Worm (Caenorhabditis elegans): ENCODE data around the gene ZK512.4.

The ZK512.4 gene

ce11 chrIII:9144744-9145390, at the start of gene ZK512.4, which contains the start of gene ZK512.2:
Gene ZK512.4 (plus strand): TSS chrIII:9145340.
Gene ZK512.2 (minus strand): TSS chrIII:9144794.
- TF ChIP-seq C34F6.9 (tag; optimal IDR thresholded peaks at IDR 0.05) (peak; percentile 28), mbf-1 (tag; optimal IDR thresholded peaks at IDR 0.05) (no peak), unc-55 (GFP tag; optimal IDR thresholded peaks at IDR 0.05) (peak; percentile 38), lsy-2 (tag; optimal IDR thresholded peaks at IDR 0.05) (peak in 1 of 2 experiments; percentile 50), alr-1 (tag; optimal IDR thresholded peaks at IDR 0.05) (no peak), elt-3 (tag; optimal IDR thresholded peaks at IDR 0.05) (no peak), nhr-10 (tag; optimal IDR thresholded peaks at IDR 0.05) (no peak), crh-2 (tag; optimal IDR thresholded peaks at IDR 0.05) (peak; percentile 7), gmeb-1 (tag; optimal IDR thresholded peaks at IDR 0.05) (peak; percentile 29), ztf-4 (tag; optimal IDR thresholded peaks at IDR 0.05) (no peak)

DNA sequence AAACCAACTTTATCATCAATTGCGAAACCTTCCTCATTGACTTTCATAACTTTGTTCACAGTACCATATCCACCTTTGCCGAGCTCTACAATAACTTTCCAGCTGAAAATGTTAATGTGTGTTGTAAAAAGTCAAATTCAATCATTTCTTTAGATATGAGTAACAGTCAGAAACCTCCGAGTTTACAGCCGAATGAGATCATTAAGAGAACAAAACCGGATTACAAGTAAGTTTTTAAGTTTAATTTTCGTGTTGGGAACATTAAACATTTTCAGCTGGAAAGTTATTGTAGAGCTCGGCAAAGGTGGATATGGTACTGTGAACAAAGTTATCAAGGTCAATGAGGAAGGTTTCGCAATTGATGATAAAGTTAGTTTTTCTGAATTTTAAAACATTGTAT, 43.9 kb upstream of the ZK512.4 start, which contains the start of gene ZK507.1:
Gene ZK507.1, minus strand, starts transcription at position 101 of the 400 bp plus-strand sequence.
- TF ChIP-seq ztf-1 (GFP tag; conservative IDR thresholded peaks at IDR 0.05) (no peak), mab-5 (tag; optimal IDR thresholded peaks at IDR 0.05) (no peak), ama-1 (optimal IDR thresholded peaks at IDR 0.05) (no peak), sem-4 (tag; optimal IDR thresholded peaks at IDR 0.05) (no peak), nhr-129 (tag; optimal IDR thresholded peaks at IDR 0.05) (no peak), ceh-82 (tag; optimal IDR thresholded peaks at IDR 0.05) (no peak), nhr-12 (tag; optimal IDR thresholded peaks at IDR 0.05) (no peak), elt-3 (tag; optimal IDR thresholded peaks at IDR 0.05) (no peak), unc-55 (GFP tag; optimal IDR thresholded peaks at IDR 0.05) (no peak), R02D3.7 (tag; optimal IDR thresholded peaks at IDR 0.05) (no peak), gmeb-1 (tag; optimal IDR thresholded peaks at IDR 0.05) (no peak), nhr-11 (tag; optimal IDR thresholded peaks at IDR 0.05) (no peak), sma-3 (GFP tag; optimal IDR thresholded peaks at IDR 0.05) (no peak), nhr-237 (tag; optimal IDR thresholded peaks at IDR 0.05) (no peak), lsy-2 (tag; optimal IDR thresholded peaks at IDR 0.05) (no peak), F13H6.1 (tag; optimal IDR thresholded peaks at IDR 0.05) (no peak), fos-1 (tag; optimal IDR thresholded peaks at IDR 0.05) (no peak), ZK546.5 (tag; optimal IDR thresholded peaks at IDR 0.05) (no peak)

- TF ChIP-seq R02D3.7 (tag; optimal IDR thresholded peaks at IDR 0.05) (no peak), nhr-6 (tag; optimal IDR thresholded peaks at IDR 0.05) (no peak), sma-9 (GFP tag; optimal IDR thresholded peaks at IDR 0.05) (no peak), sma-9 (tag; optimal IDR thresholded peaks at IDR 0.05) (no peak), nhr-12 (tag; optimal IDR thresholded peaks at IDR 0.05) (no peak), zag-1 (tag; optimal IDR thresholded peaks at IDR 0.05) (no peak), lin-13 (GFP tag; optimal IDR thresholded peaks at IDR 0.05) (no peak), ztf-11 (tag; optimal IDR thresholded peaks at IDR 0.05) (no peak), mbf-1 (tag; optimal IDR thresholded peaks at IDR 0.05) (no peak), snpc-4 (tag; optimal IDR thresholded peaks at IDR 0.05) (no peak), unc-62 (GFP tag; optimal IDR thresholded peaks at IDR 0.05) (no peak), mdl-1 (tag; optimal IDR thresholded peaks at IDR 0.05) (no peak), elt-1 (tag; optimal IDR thresholded peaks at IDR 0.05) (no peak), unc-55 (GFP tag; optimal IDR thresholded peaks at IDR 0.05) (no peak)
Measured at ce11 chrIII:9103643-9104042, 41.5 kb upstream of the ZK512.4 start, which contains the start of gene dos-1. Gene dos-1 (plus strand): TSS chrIII:9103943.

- peak; percentile 13 for TF ChIP-seq fos-1 (tag; optimal IDR thresholded peaks at IDR 0.05)
- TF ChIP-seq crh-2 (tag; optimal IDR thresholded peaks at IDR 0.05): no peak
- no peak for TF ChIP-seq sem-4 (tag; optimal IDR thresholded peaks at IDR 0.05)
- peak; percentile 75 for TF ChIP-seq nhr-129 (tag; optimal IDR thresholded peaks at IDR 0.05)
- peak; percentile 56 for TF ChIP-seq gmeb-1 (tag; optimal IDR thresholded peaks at IDR 0.05)
- TF ChIP-seq F13H6.1 (tag; optimal IDR thresholded peaks at IDR 0.05): peak; percentile 23
- TF ChIP-seq sma-3 (GFP tag; optimal IDR thresholded peaks at IDR 0.05): peak; percentile 4
- TF ChIP-seq alr-1 (tag; optimal IDR thresholded peaks at IDR 0.05): no peak
- TF ChIP-seq C34F6.9 (tag; optimal IDR thresholded peaks at IDR 0.05): no peak
- TF ChIP-seq unc-55 (GFP tag; optimal IDR thresholded peaks at IDR 0.05): peak; percentile 57
- TF ChIP-seq ztf-1 (GFP tag; conservative IDR thresholded peaks at IDR 0.05): no peak
- TF ChIP-seq egl-27 (tag; optimal IDR thresholded peaks at IDR 0.05): no peak
- TF ChIP-seq sma-9 (GFP tag; optimal IDR thresholded peaks at IDR 0.05): peak; percentile 27
- no peak for TF ChIP-seq sma-9 (tag; optimal IDR thresholded peaks at IDR 0.05)
- no peak for TF ChIP-seq peb-1 (tag; optimal IDR thresholded peaks at IDR 0.05)
- no peak for TF ChIP-seq mbf-1 (tag; optimal IDR thresholded peaks at IDR 0.05)
- no peak for TF ChIP-seq nhr-77 (tag; optimal IDR thresholded peaks at IDR 0.05)
- no peak for TF ChIP-seq nhr-237 (tag; optimal IDR thresholded peaks at IDR 0.05)
- TF ChIP-seq Y55F3AM.14 (GFP tag; optimal IDR thresholded peaks at IDR 0.05): peak; percentile 9
- TF ChIP-seq nhr-6 (tag; optimal IDR thresholded peaks at IDR 0.05): no peak
- TF ChIP-seq mdl-1 (tag; optimal IDR thresholded peaks at IDR 0.05): no peak
- no peak for TF ChIP-seq R02D3.7 (tag; optimal IDR thresholded peaks at IDR 0.05)
- TF ChIP-seq blmp-1 (tag; optimal IDR thresholded peaks at IDR 0.05; ENCODE audit: insufficient read depth): no peak
Measured at ce11 chrIII:9104060-9104459, 41.1 kb upstream of the ZK512.4 start.
